Fruit fly (Drosophila melanogaster) whole organism, embryonic: ENCODE data around the gene hob.
A peak's percentile ranks its signal among the peaks of the same experiment; 100 is the strongest.

Experiments used
- Asciz ChIP-seq: fragments of 200-800 bp; sonication (Bioruptor generic); optimal IDR thresholded peaks from 2 replicates; lab custom pipeline; 2017; ENCODE audit warnings: missing biosample characterization, mild to moderate bottlenecking, missing genetic modification characterization, missing genetic modification reagents
- Atf6 ChIP-seq: fragments of 200-800 bp; sonication (Bioruptor generic); IDR thresholded peaks from 2 replicates; pipeline ENCODE4 v1.3.6; 2022; ENCODE audit warnings: missing biosample characterization, missing genetic modification characterization
- Blimp-1 ChIP-seq: fragments of 200-800 bp; sonication (Bioruptor generic); optimal IDR thresholded peaks from 3 replicates; lab custom pipeline; 2018; ENCODE audit warnings: missing biosample characterization, missing genetic modification characterization, mild to moderate bottlenecking, moderate library complexity, missing genetic modification reagents
- CG10366 ChIP-seq: fragments of 200-800 bp; sonication (Bioruptor generic); IDR thresholded peaks from 2 replicates; pipeline ENCODE4 v1.3.6; 2022; ENCODE audit warnings: missing biosample characterization, missing genetic modification characterization
- CG10462 ChIP-seq: fragments of 200-800 bp; sonication (Bioruptor generic); optimal IDR thresholded peaks from 2 replicates; lab custom pipeline; 2016; ENCODE audit warnings: missing biosample characterization, missing genetic modification characterization
- CG11695 ChIP-seq: fragments of 200-800 bp; sonication (Bioruptor generic); IDR thresholded peaks from 3 replicates; pipeline ENCODE4 v1.3.6; 2022; ENCODE audit warnings: missing biosample characterization, missing genetic modification characterization
- CG11723 ChIP-seq: fragments of 200-800 bp; sonication (Bioruptor generic); optimal IDR thresholded peaks from 2 replicates; lab custom pipeline; 2017; ENCODE audit warnings: missing biosample characterization, mild to moderate bottlenecking, missing genetic modification characterization
- CG12299 ChIP-seq: fragments of 200-800 bp; sonication (Bioruptor generic); optimal IDR thresholded peaks from 2 replicates; lab custom pipeline; 2018; ENCODE audit warnings: missing biosample characterization, mild to moderate bottlenecking, missing genetic modification characterization
- CG13894 ChIP-seq: fragments of 200-800 bp; sonication (Bioruptor generic); optimal IDR thresholded peaks from 3 replicates; lab custom pipeline; 2018; ENCODE audit warnings: missing biosample characterization, mild to moderate bottlenecking, missing genetic modification characterization, moderate library complexity
- CG14860 ChIP-seq: fragments of 200-800 bp; sonication (Bioruptor generic); IDR thresholded peaks from 3 replicates; pipeline ENCODE4 v1.3.6; 2022; ENCODE audit warnings: missing biosample characterization, missing genetic modification characterization; ENCODE audit not compliant: partially characterized antibody
- CG1602 ChIP-seq: fragments of 200-800 bp; sonication (Bioruptor generic); optimal IDR thresholded peaks from 3 replicates; lab custom pipeline; 2016; ENCODE audit warnings: missing biosample characterization, missing genetic modification characterization
- CG2889 ChIP-seq: fragments of 200-800 bp; sonication (Bioruptor generic); IDR thresholded peaks from 3 replicates; pipeline ENCODE4 v1.3.6; 2022; ENCODE audit warnings: missing biosample characterization, missing genetic modification characterization
- CG3163 ChIP-seq: fragments of 200-800 bp; sonication (Bioruptor generic); optimal IDR thresholded peaks from 3 replicates; lab custom pipeline; 2016; ENCODE audit warnings: missing biosample characterization, missing genetic modification characterization
- CG3407 ChIP-seq: fragments of 200-800 bp; sonication (Bioruptor generic); optimal IDR thresholded peaks from 2 replicates; lab custom pipeline; 2018; ENCODE audit warnings: missing biosample characterization, mild to moderate bottlenecking, missing genetic modification characterization
- CG4328 ChIP-seq: fragments of 200-800 bp; sonication (Bioruptor generic); optimal IDR thresholded peaks from 3 replicates; lab custom pipeline; 2017; ENCODE audit warnings: missing biosample characterization, missing genetic modification reagents, missing genetic modification characterization
- CG4617 ChIP-seq: fragments of 200-800 bp; sonication (Bioruptor generic); optimal IDR thresholded peaks from 3 replicates; lab custom pipeline; 2016; ENCODE audit warnings: missing biosample characterization, missing genetic modification characterization, borderline replicate concordance
- CG7271 ChIP-seq: fragments of 200-800 bp; sonication (Bioruptor generic); optimal IDR thresholded peaks from 2 replicates; lab custom pipeline; 2018; ENCODE audit warnings: missing biosample characterization, mild to moderate bottlenecking, missing genetic modification characterization, moderate library complexity
- CG7556 ChIP-seq: fragments of 200-800 bp; sonication (Bioruptor generic); optimal IDR thresholded peaks from 2 replicates; lab custom pipeline; 2017; ENCODE audit warnings: missing biosample characterization, mild to moderate bottlenecking, missing genetic modification characterization
- CG8359 ChIP-seq: fragments of 200-800 bp; sonication (Bioruptor generic); optimal IDR thresholded peaks from 2 replicates; lab custom pipeline; 2017; ENCODE audit warnings: missing biosample characterization, mild to moderate bottlenecking, missing genetic modification characterization, borderline replicate concordance
- CG8924 ChIP-seq: fragments of 200-800 bp; optimal IDR thresholded peaks from 3 replicates; lab custom pipeline; 2019; ENCODE audit warnings: missing biosample characterization, mild to moderate bottlenecking, missing genetic modification characterization, moderate library complexity
- MESR4 ChIP-seq: fragments of 200-800 bp; sonication (Bioruptor generic); optimal IDR thresholded peaks from 2 replicates; lab custom pipeline; 2018; ENCODE audit warnings: missing biosample characterization, mild to moderate bottlenecking, missing genetic modification characterization, moderate library complexity
- Nf-YC ChIP-seq: fragments of 200-800 bp; optimal IDR thresholded peaks from 3 replicates; lab custom pipeline; 2019; ENCODE audit warnings: missing biosample characterization, mild to moderate bottlenecking, missing genetic modification characterization, moderate library complexity
- Oli ChIP-seq: fragments of 200-800 bp; sonication (Bioruptor generic); optimal IDR thresholded peaks from 2 replicates; lab custom pipeline; 2018; ENCODE audit warnings: missing biosample characterization, mild to moderate bottlenecking, missing genetic modification characterization, moderate library complexity
- Opbp ChIP-seq: fragments of 200-800 bp; sonication (Bioruptor generic); IDR thresholded peaks from 3 replicates; pipeline ENCODE4 v1.3.6; 2022; ENCODE audit warnings: missing biosample characterization, missing genetic modification characterization; ENCODE audit not compliant: partially characterized antibody
- PHDP ChIP-seq: fragments of 200-800 bp; sonication (Bioruptor generic); optimal IDR thresholded peaks from 3 replicates; lab custom pipeline; 2018; ENCODE audit warnings: missing biosample characterization, mild to moderate bottlenecking, missing genetic modification characterization, moderate library complexity
- Ptx1 ChIP-seq: fragments of 200-800 bp; sonication (Bioruptor generic); IDR thresholded peaks from 2 replicates; pipeline ENCODE4 v1.3.6; 2022; ENCODE audit warnings: missing biosample characterization, missing genetic modification characterization
- Sry-δ ChIP-seq: fragments of 200-800 bp; sonication (Bioruptor generic); optimal IDR thresholded peaks from 2 replicates; lab custom pipeline; 2016; ENCODE audit warnings: missing biosample characterization, missing genetic modification characterization
- TFAM ChIP-seq: fragments of 200-800 bp; sonication (Bioruptor generic); optimal IDR thresholded peaks from 2 replicates; lab custom pipeline; 2017; ENCODE audit warnings: missing biosample characterization, missing genetic modification characterization, inconsistent platforms
- Taf1 ChIP-seq: fragments of 200-800 bp; sonication (Bioruptor generic); IDR thresholded peaks from 2 replicates; pipeline ENCODE4 v1.3.6; 2022; ENCODE audit warnings: missing biosample characterization, missing genetic modification characterization
- ci ChIP-seq: fragments of 200-800 bp; sonication (Bioruptor generic); IDR thresholded peaks from 3 replicates; pipeline ENCODE4 v1.3.6; 2022; ENCODE audit warnings: missing biosample characterization, missing genetic modification characterization
- croc ChIP-seq: fragments of 200-800 bp; sonication (Bioruptor generic); conservative IDR thresholded peaks from 3 replicates; pipeline ENCODE4 v1.3.6; 2022; ENCODE audit warnings: missing biosample characterization, missing genetic modification characterization
- dimm ChIP-seq: fragments of 200-800 bp; sonication (Bioruptor generic); IDR thresholded peaks from 2 replicates; pipeline ENCODE4 v1.3.6; 2022; ENCODE audit warnings: missing biosample characterization, missing genetic modification characterization
- dmrt99B ChIP-seq: fragments of 200-800 bp; sonication (Bioruptor generic); optimal IDR thresholded peaks from 2 replicates; lab custom pipeline; 2018; ENCODE audit warnings: missing biosample characterization, mild to moderate bottlenecking, missing genetic modification characterization, moderate library complexity
- fd64A ChIP-seq: fragments of 200-800 bp; sonication (Bioruptor generic); optimal IDR thresholded peaks from 3 replicates; lab custom pipeline; 2018; ENCODE audit warnings: missing biosample characterization, mild to moderate bottlenecking, missing genetic modification characterization
- fru ChIP-seq: fragments of >200 bp; optimal IDR thresholded peaks from 2 replicates; lab custom pipeline; 2017
- gce ChIP-seq: fragments of 200-800 bp; sonication (Bioruptor generic); IDR thresholded peaks from 3 replicates; pipeline ENCODE4 v1.3.6; 2022; ENCODE audit warnings: missing biosample characterization, missing genetic modification characterization
- gsb ChIP-seq: fragments of 200-800 bp; sonication (Bioruptor generic); IDR thresholded peaks from 2 replicates; pipeline ENCODE4 v1.3.6; 2022; ENCODE audit warnings: missing biosample characterization, missing genetic modification characterization
- gt ChIP-seq: fragments of 200-800 bp; sonication (Bioruptor generic); IDR thresholded peaks from 2 replicates; pipeline ENCODE4 v1.3.6; 2022; ENCODE audit warnings: missing biosample characterization, missing genetic modification characterization
- ind ChIP-seq: fragments of 200-800 bp; sonication (Bioruptor generic); optimal IDR thresholded peaks from 3 replicates; lab custom pipeline; 2016; ENCODE audit warnings: missing biosample characterization, missing genetic modification characterization
- jumu ChIP-seq: fragments of 200-800 bp; sonication (Bioruptor generic); optimal IDR thresholded peaks from 3 replicates; lab custom pipeline; 2016; ENCODE audit warnings: missing biosample characterization, missing genetic modification characterization
- odd ChIP-seq: fragments of 200-800 bp; sonication (Bioruptor generic); optimal IDR thresholded peaks from 2 replicates; lab custom pipeline; 2017; ENCODE audit warnings: missing biosample characterization, mild to moderate bottlenecking, missing genetic modification characterization
- org-1 ChIP-seq: fragments of 200-800 bp; sonication (Bioruptor generic); optimal IDR thresholded peaks from 2 replicates; lab custom pipeline; 2017; ENCODE audit warnings: missing biosample characterization, missing genetic modification characterization
- pfk ChIP-seq: fragments of 200-800 bp; sonication (Bioruptor generic); optimal IDR thresholded peaks from 2 replicates; lab custom pipeline; 2018; ENCODE audit warnings: missing biosample characterization, mild to moderate bottlenecking, missing genetic modification characterization, moderate library complexity
- sc ChIP-seq, 3 experiments: fragments of >200 bp in 2 of 3; fragments of 200-800 bp in 1 of 3; sonication (Bioruptor generic) in 1 of 3; optimal IDR thresholded peaks; 2 replicates in 2 of 3; 3 replicates in 1 of 3; lab custom pipeline; 2017; ENCODE audit warnings: mild to moderate bottlenecking in 1 of 3, missing biosample characterization in 1 of 3, missing genetic modification characterization in 1 of 3, missing genetic modification reagents in 1 of 3
- sens-2 ChIP-seq: fragments of 200-800 bp; sonication (Bioruptor generic); IDR thresholded peaks from 2 replicates; pipeline ENCODE4 v1.3.6; 2022; ENCODE audit warnings: missing biosample characterization, missing genetic modification characterization
- ttk ChIP-seq: fragments of 200-800 bp; sonication (Bioruptor generic); IDR thresholded peaks from 2 replicates; pipeline ENCODE4 v2.1.2; 2022; ENCODE audit warnings: missing biosample characterization, missing genetic modification characterization
- twi ChIP-seq: fragments of 200-800 bp; optimal IDR thresholded peaks from 2 replicates; lab custom pipeline; 2019; ENCODE audit warnings: missing biosample characterization, mild to moderate bottlenecking, missing genetic modification characterization, moderate library complexity
- yki ChIP-seq: fragments of >200 bp; optimal IDR thresholded peaks from 3 replicates; lab custom pipeline; 2018

hob gene

dm6 chr3L:3198447-3199402 lies 20.0 kb downstream of the hob start, which contains the start of the genes CG32276 and gry (continued):
- TF ChIP-seq sc (optimal IDR thresholded peaks at IDR 0.05; lab: Kevin White, UChicago), result no peak
- no peak for TF ChIP-seq sc (GFP tag; optimal IDR thresholded peaks at IDR 0.05; lab: Kevin White, UChicago)
- no peak for TF ChIP-seq Opbp (GFP tag; lab: Robert Waterston, UW)
- peak; percentile 68 for TF ChIP-seq CG12299
- TF ChIP-seq gsb (GFP tag; lab: Robert Waterston, UW), result no peak
- peak; percentile 61 for TF ChIP-seq CG3163 (GFP tag; lab: Kevin White, UChicago)
- no peak for TF ChIP-seq CG14860
- peak; percentile 60 for TF ChIP-seq CG7556
- TF ChIP-seq org-1 (GFP tag; lab: Kevin White, UChicago), result peak; percentile 30
- TF ChIP-seq CG8924, result peak; percentile 82
- peak; percentile 55; the same call in 1 of the 2 replicates for TF ChIP-seq sens-2
- no peak for TF ChIP-seq gce (GFP tag; lab: Robert Waterston, UW)
- peak; percentile 66 for TF ChIP-seq CG10462 (GFP tag; lab: Kevin White, UChicago)
- peak; percentile 73 for TF ChIP-seq CG11695 (GFP tag; lab: Robert Waterston, UW)
- TF ChIP-seq Nf-YC (tag; lab: Kevin White, UChicago), result no peak
- TF ChIP-seq fru (lab: Kevin White, UChicago), result no peak
- no peak for TF ChIP-seq Blimp-1 (GFP tag; lab: Kevin White, UChicago)
- TF ChIP-seq CG4617 (GFP tag; lab: Kevin White, UChicago), result peak; percentile 86
- peak; percentile 39; the same call in 1 of the 2 replicates for TF ChIP-seq Atf6
- peak; percentile 49; the same call in 1 of the 2 replicates for TF ChIP-seq Taf1 (GFP tag; lab: Robert Waterston, UW)
- peak; percentile 66 for TF ChIP-seq CG1602
- TF ChIP-seq twi (tag; lab: Kevin White, UChicago), result peak; percentile 61
- TF ChIP-seq fd64A (GFP tag; lab: Kevin White, UChicago), result no peak
- peak; percentile 89 for TF ChIP-seq MESR4
- peak; percentile 35; the same call in 1 of the 2 replicates for TF ChIP-seq gt (GFP tag; lab: Robert Waterston, UW)
- peak; percentile 66; the same call in 2 of the 3 replicates for TF ChIP-seq ci (GFP tag; lab: Robert Waterston, UW)
- TF ChIP-seq CG10366 (GFP tag; lab: Robert Waterston, UW), result peak; percentile 64
- no peak for TF ChIP-seq odd (GFP tag; lab: Kevin White, UChicago)
- peak; percentile 8 for TF ChIP-seq CG7271 (tag; lab: Kevin White, UChicago)
- peak; percentile 54 for TF ChIP-seq Oli (tag; lab: Kevin White, UChicago)
- TF ChIP-seq pfk (GFP tag; lab: Kevin White, UChicago), result peak; percentile 57
- peak; percentile 25; the same call in 1 of the 2 replicates for TF ChIP-seq ttk (GFP tag; lab: Robert Waterston, UW)
- 0 out of 3 replicates have a peak, but pooled peaks have one; percentile 46 for TF ChIP-seq CG2889 (GFP tag; lab: Robert Waterston, UW)
- TF ChIP-seq TFAM (GFP tag; lab: Kevin White, UChicago), result peak; percentile 5
- TF ChIP-seq CG4328, result peak; percentile 70
- no peak for TF ChIP-seq dimm (GFP tag; lab: Robert Waterston, UW)
- no peak for TF ChIP-seq PHDP (tag; lab: Kevin White, UChicago)
- peak; percentile 88 for TF ChIP-seq jumu (GFP tag; lab: Kevin White, UChicago)
- TF ChIP-seq CG8359 (GFP tag; lab: Kevin White, UChicago), result no peak
- no peak for TF ChIP-seq croc (GFP tag; lab: Robert Waterston, UW)
- no peak for TF ChIP-seq yki
- peak; percentile 77 for TF ChIP-seq Sry-δ (GFP tag; lab: Kevin White, UChicago)
- TF ChIP-seq CG13894, result no peak
- TF ChIP-seq dmrt99B (tag; lab: Kevin White, UChicago), result no peak
- peak; percentile 77 for TF ChIP-seq Ptx1 (GFP tag; lab: Robert Waterston, UW)
- TF ChIP-seq Asciz, result no peak
- TF ChIP-seq ind (GFP tag; lab: Kevin White, UChicago), result peak; percentile 81
- peak; percentile 33 for TF ChIP-seq CG3407 (GFP tag; lab: Kevin White, UChicago)
- TF ChIP-seq CG11723 (GFP tag; lab: Kevin White, UChicago), result peak; percentile 60
